Worm (Caenorhabditis elegans): ENCODE results near the gene Y57G11C.41.

Y57G11C.41 gene

ce11 chrIV:14706302-14706701, at the start of gene Y57G11C.41:
Gene Y57G11C.41, minus strand, starts transcription at chrIV:14706402.
- TF ChIP-seq elt-1 (tag; optimal IDR thresholded peaks at IDR 0.05) (no peak), skn-1 (tag; optimal IDR thresholded peaks at IDR 0.05) (no peak), ztf-4 (tag; optimal IDR thresholded peaks at IDR 0.05) (no peak), nhr-25 (tag; optimal IDR thresholded peaks at IDR 0.05) (no peak), ceh-16 (tag; optimal IDR thresholded peaks at IDR 0.05) (no peak), tbx-2 (tag; optimal IDR thresholded peaks at IDR 0.05) (no peak), fkh-10 (GFP tag; optimal IDR thresholded peaks at IDR 0.05) (no peak), nfya-1 (tag; optimal IDR thresholded peaks at IDR 0.05; ENCODE audit: insufficient read depth) (no peak), unc-39 (tag; optimal IDR thresholded peaks at IDR 0.05) (no peak), lin-39 (tag; optimal IDR thresholded peaks at IDR 0.05) (no peak), ceh-82 (tag; optimal IDR thresholded peaks at IDR 0.05) (no peak), egl-27 (tag; optimal IDR thresholded peaks at IDR 0.05) (no peak), nhr-12 (tag; optimal IDR thresholded peaks at IDR 0.05) (no peak), snpc-4 (tag; optimal IDR thresholded peaks at IDR 0.05) (no peak), nhr-77 (tag; optimal IDR thresholded peaks at IDR 0.05) (no peak), nhr-43 (tag; optimal IDR thresholded peaks at IDR 0.05; ENCODE audit: poor library complexity, severe bottlenecking) (no peak), ceh-9 (tag; optimal IDR thresholded peaks at IDR 0.05) (no peak), mml-1 (tag; optimal IDR thresholded peaks at IDR 0.05) (no peak), nhr-237 (tag; optimal IDR thresholded peaks at IDR 0.05) (no peak)

ce11 chrIV:14754912-14755311, 48.7 kb upstream of the Y57G11C.41 start, which contains the start of gene Y57G11C.499:
Gene Y57G11C.499, minus strand, starts transcription at chrIV:14754934.
- TF ChIP-seq zag-1 (tag; optimal IDR thresholded peaks at IDR 0.05): no peak
- TF ChIP-seq nhr-76 (tag; optimal IDR thresholded peaks at IDR 0.05): no peak
- no peak for TF ChIP-seq lsy-12 (tag; optimal IDR thresholded peaks at IDR 0.05)
- TF ChIP-seq unc-39 (tag; optimal IDR thresholded peaks at IDR 0.05): no peak
- TF ChIP-seq R02D3.7 (tag; optimal IDR thresholded peaks at IDR 0.05): no peak
- TF ChIP-seq nhr-77 (tag; optimal IDR thresholded peaks at IDR 0.05): no peak
- TF ChIP-seq ama-1 (optimal IDR thresholded peaks at IDR 0.05): no peak
- no peak for TF ChIP-seq nhr-12 (tag; optimal IDR thresholded peaks at IDR 0.05)
- TF ChIP-seq ztf-11 (tag; optimal IDR thresholded peaks at IDR 0.05): no peak
- TF ChIP-seq egl-27 (tag; optimal IDR thresholded peaks at IDR 0.05): no peak
- TF ChIP-seq ceh-9 (tag; optimal IDR thresholded peaks at IDR 0.05): no peak

- TF ChIP-seq zag-1 (tag; optimal IDR thresholded peaks at IDR 0.05): no peak
- TF ChIP-seq lin-39 (tag; optimal IDR thresholded peaks at IDR 0.05): no peak
- no peak for TF ChIP-seq fkh-10 (GFP tag; optimal IDR thresholded peaks at IDR 0.05)
- no peak for TF ChIP-seq pha-4 (tag; optimal IDR thresholded peaks at IDR 0.05)
- TF ChIP-seq egl-27 (tag; optimal IDR thresholded peaks at IDR 0.05): no peak
- TF ChIP-seq nhr-43 (tag; optimal IDR thresholded peaks at IDR 0.05; ENCODE audit: poor library complexity, severe bottlenecking): no peak
- TF ChIP-seq egl-5 (tag; optimal IDR thresholded peaks at IDR 0.05): no peak
- no peak for TF ChIP-seq pqm-1 (tag; optimal IDR thresholded peaks at IDR 0.05)
- TF ChIP-seq sea-2 (GFP tag; optimal IDR thresholded peaks at IDR 0.05): no peak
- no peak for TF ChIP-seq nhr-23 (tag; optimal IDR thresholded peaks at IDR 0.05)
- TF ChIP-seq jun-1 (tag; optimal IDR thresholded peaks at IDR 0.05): no peak
Measured at ce11 chrIV:14741926-14742325, 35.7 kb upstream of the Y57G11C.41 start.

ce11 chrIV:14729272-14729671, 23.1 kb upstream of the Y57G11C.41 start:
- TF ChIP-seq elt-1 (tag; optimal IDR thresholded peaks at IDR 0.05) (peak; percentile 68), nhr-76 (tag; optimal IDR thresholded peaks at IDR 0.05) (no peak), nhr-25 (tag; optimal IDR thresholded peaks at IDR 0.05) (peak; percentile 81)

- TF ChIP-seq snpc-4 (tag; optimal IDR thresholded peaks at IDR 0.05): no peak
- no peak for TF ChIP-seq fos-1 (tag; optimal IDR thresholded peaks at IDR 0.05)
- TF ChIP-seq ceh-16 (tag; optimal IDR thresholded peaks at IDR 0.05): no peak
- no peak for TF ChIP-seq sea-2 (GFP tag; optimal IDR thresholded peaks at IDR 0.05)
- no peak for TF ChIP-seq elt-3 (tag; optimal IDR thresholded peaks at IDR 0.05)
- no peak for TF ChIP-seq nhr-23 (tag; optimal IDR thresholded peaks at IDR 0.05)
- no peak for TF ChIP-seq daf-12 (tag; optimal IDR thresholded peaks at IDR 0.05)
- no peak for TF ChIP-seq tbx-2 (tag; optimal IDR thresholded peaks at IDR 0.05)
- TF ChIP-seq egl-27 (tag; optimal IDR thresholded peaks at IDR 0.05): no peak
- TF ChIP-seq pqm-1 (tag; optimal IDR thresholded peaks at IDR 0.05): no peak
- TF ChIP-seq nhr-11 (tag; optimal IDR thresholded peaks at IDR 0.05): no peak
- no peak for TF ChIP-seq nhr-76 (tag; optimal IDR thresholded peaks at IDR 0.05)
- TF ChIP-seq mdl-1 (tag; optimal IDR thresholded peaks at IDR 0.05): no peak
- no peak for TF ChIP-seq ZK546.5 (tag; optimal IDR thresholded peaks at IDR 0.05)
- no peak for TF ChIP-seq nhr-237 (tag; optimal IDR thresholded peaks at IDR 0.05)
Measured at ce11 chrIV:14728225-14728624, 22.0 kb upstream of the Y57G11C.41 start, which contains the start of gene Y57G11C.42. Gene Y57G11C.42, plus strand, starts transcription at chrIV:14728525.

All from whole organism, L3 larva.